Worm (Caenorhabditis elegans) whole organism, L2 larva: ENCODE measurements around the gene urm-1.
A peak's percentile ranks its signal among the peaks of the same experiment; 100 is the strongest.

Experiments used
- C34F6.9 ChIP-seq: fragments of 150-350 bp; optimal IDR thresholded peaks from 2 replicates; lab custom pipeline; 2014; ENCODE audit warnings: missing biosample characterization, missing genetic modification characterization
- F13H6.1 ChIP-seq: sonication (generic microtip); optimal IDR thresholded peaks from 2 replicates; lab custom pipeline; 2016; ENCODE audit warnings: missing genetic modification characterization, missing compliant biosample characterization
- R02D3.7 ChIP-seq: fragments of 150-350 bp; optimal IDR thresholded peaks from 2 replicates; lab custom pipeline; 2014; ENCODE audit warnings: missing biosample characterization, missing genetic modification characterization
- Y55F3AM.14 ChIP-seq: fragments of 200-800 bp; sonication (Bioruptor generic); optimal IDR thresholded peaks from 2 replicates; lab custom pipeline; 2018; ENCODE audit warnings: mild to moderate bottlenecking, missing genetic modification characterization, missing compliant biosample characterization
- ZK546.5 ChIP-seq: sonication (generic microtip); optimal IDR thresholded peaks from 2 replicates; lab custom pipeline; 2017; ENCODE audit warnings: missing biosample characterization, missing genetic modification characterization
- alr-1 ChIP-seq: fragments of 150-350 bp; optimal IDR thresholded peaks from 2 replicates; lab custom pipeline; 2014; ENCODE audit warnings: missing biosample characterization, missing genetic modification characterization
- aly-2 ChIP-seq: fragments of 150-350 bp; optimal IDR thresholded peaks from 2 replicates; lab custom pipeline; 2014; ENCODE audit warnings: missing biosample characterization, missing genetic modification characterization
- ama-1 ChIP-seq: fragments of 150-350 bp; optimal IDR thresholded peaks from 2 replicates; lab custom pipeline; 2018; ENCODE audit warnings: inconsistent platforms
- blmp-1 ChIP-seq: sonication (generic microtip); optimal IDR thresholded peaks from 2 replicates; lab custom pipeline; 2017; ENCODE audit warnings: missing genetic modification characterization, mild to moderate bottlenecking, missing compliant biosample characterization, antibody characterized with exemption, moderate library complexity; ENCODE audit not compliant: insufficient read depth
- ceh-16 ChIP-seq: fragments of 150-350 bp; optimal IDR thresholded peaks from 2 replicates; lab custom pipeline; 2014; ENCODE audit warnings: missing biosample characterization, missing genetic modification characterization
- ceh-82 ChIP-seq: fragments of 150-350 bp; optimal IDR thresholded peaks from 2 replicates; lab custom pipeline; 2014; ENCODE audit warnings: missing biosample characterization, missing genetic modification characterization
- crh-2 ChIP-seq: sonication (generic microtip); optimal IDR thresholded peaks from 2 replicates; lab custom pipeline; 2017; ENCODE audit warnings: missing biosample characterization, missing genetic modification characterization
- dmd-4 ChIP-seq: sonication (generic microtip); optimal IDR thresholded peaks from 2 replicates; lab custom pipeline; 2017; ENCODE audit warnings: missing biosample characterization, missing genetic modification characterization
- egl-27 ChIP-seq: sonication (generic microtip); optimal IDR thresholded peaks from 3 replicates; lab custom pipeline; 2017; ENCODE audit warnings: missing biosample characterization, missing genetic modification reagents, missing genetic modification characterization
- elt-1 ChIP-seq: fragments of 150-350 bp; optimal IDR thresholded peaks from 2 replicates; lab custom pipeline; 2014; ENCODE audit warnings: missing biosample characterization, missing genetic modification characterization
- elt-3 ChIP-seq: sonication (generic microtip); optimal IDR thresholded peaks from 2 replicates; lab custom pipeline; 2017; ENCODE audit warnings: missing biosample characterization, missing genetic modification characterization
- fos-1 ChIP-seq: fragments of 150-350 bp; optimal IDR thresholded peaks from 2 replicates; lab custom pipeline; 2014; ENCODE audit warnings: missing biosample characterization, missing genetic modification characterization
- gmeb-1 ChIP-seq: fragments of 150-350 bp; optimal IDR thresholded peaks from 2 replicates; lab custom pipeline; 2014; ENCODE audit warnings: missing biosample characterization, missing genetic modification characterization
- lin-11 ChIP-seq: fragments of 150-350 bp; sonication (generic microtip); optimal IDR thresholded peaks from 2 replicates; lab custom pipeline; 2014; ENCODE audit warnings: missing biosample characterization, missing genetic modification characterization, inconsistent platforms, mixed read lengths
- lin-13 ChIP-seq: fragments of 150-350 bp; optimal IDR thresholded peaks from 2 replicates; lab custom pipeline; 2014; ENCODE audit warnings: missing biosample characterization, missing genetic modification reagents, missing genetic modification characterization
- lin-39 ChIP-seq: fragments of 150-350 bp; optimal IDR thresholded peaks from 2 replicates; lab custom pipeline; 2014; ENCODE audit warnings: missing biosample characterization, missing genetic modification reagents, missing genetic modification characterization
- lsy-2 ChIP-seq, 2 experiments: fragments of 150-350 bp in 1 of 2; sonication (generic microtip) in 1 of 2; optimal IDR thresholded peaks; 2 replicates each; lab custom pipeline; 2014 to 2017; ENCODE audit warnings: missing biosample characterization in 2 of 2, missing genetic modification characterization in 2 of 2
- mab-5 ChIP-seq: fragments of 150-350 bp; optimal IDR thresholded peaks from 2 replicates; lab custom pipeline; 2014; ENCODE audit warnings: missing biosample characterization, missing genetic modification characterization
- mbf-1 ChIP-seq: sonication (generic microtip); optimal IDR thresholded peaks from 2 replicates; lab custom pipeline; 2017; ENCODE audit warnings: missing biosample characterization, missing genetic modification characterization
- mdl-1 ChIP-seq, 2 experiments: fragments of 150-350 bp in 1 of 2; sonication (generic microtip) in 1 of 2; optimal IDR thresholded peaks; 2 replicates each; lab custom pipeline; 2017; ENCODE audit warnings: missing biosample characterization in 2 of 2, missing genetic modification characterization in 2 of 2
- nhr-10 ChIP-seq: sonication (generic microtip); optimal IDR thresholded peaks from 2 replicates; lab custom pipeline; 2017; ENCODE audit warnings: missing biosample characterization, missing genetic modification characterization
- nhr-11 ChIP-seq: fragments of 150-350 bp; optimal IDR thresholded peaks from 2 replicates; lab custom pipeline; 2014; ENCODE audit warnings: missing biosample characterization, missing genetic modification characterization
- nhr-12 ChIP-seq: fragments of 150-350 bp; optimal IDR thresholded peaks from 2 replicates; lab custom pipeline; 2014; ENCODE audit warnings: missing biosample characterization, missing genetic modification characterization
- nhr-129 ChIP-seq: fragments of 150-350 bp; optimal IDR thresholded peaks from 2 replicates; lab custom pipeline; 2014; ENCODE audit warnings: missing biosample characterization, missing genetic modification characterization
- nhr-21 ChIP-seq: fragments of 150-350 bp; optimal IDR thresholded peaks from 2 replicates; lab custom pipeline; 2014; ENCODE audit warnings: missing biosample characterization, missing genetic modification characterization
- nhr-23 ChIP-seq: fragments of 150-350 bp; optimal IDR thresholded peaks from 2 replicates; lab custom pipeline; 2014; ENCODE audit warnings: missing biosample characterization, missing genetic modification reagents, missing genetic modification characterization
- nhr-237 ChIP-seq: fragments of 150-350 bp; optimal IDR thresholded peaks from 2 replicates; lab custom pipeline; 2014; ENCODE audit warnings: missing biosample characterization, missing genetic modification characterization
- nhr-25 ChIP-seq: fragments of 150-350 bp; sonication (generic microtip); optimal IDR thresholded peaks from 3 replicates; lab custom pipeline; 2014; ENCODE audit warnings: missing biosample characterization, missing genetic modification characterization
- nhr-6 ChIP-seq: fragments of 150-350 bp; optimal IDR thresholded peaks from 2 replicates; lab custom pipeline; 2014; ENCODE audit warnings: missing biosample characterization, missing genetic modification characterization
- nhr-77 ChIP-seq: fragments of 150-350 bp; optimal IDR thresholded peaks from 2 replicates; lab custom pipeline; 2014; ENCODE audit warnings: missing biosample characterization, missing genetic modification characterization
- peb-1 ChIP-seq: fragments of 150-350 bp; optimal IDR thresholded peaks from 2 replicates; lab custom pipeline; 2014; ENCODE audit warnings: missing biosample characterization, missing genetic modification characterization
- sem-4 ChIP-seq: fragments of 150-350 bp; optimal IDR thresholded peaks from 2 replicates; lab custom pipeline; 2014; ENCODE audit warnings: missing biosample characterization, missing genetic modification reagents, missing genetic modification characterization
- skn-1 ChIP-seq: sonication (generic microtip); optimal IDR thresholded peaks from 2 replicates; lab custom pipeline; 2017; ENCODE audit warnings: missing biosample characterization, missing genetic modification characterization
- sma-3 ChIP-seq: sonication (generic microtip); optimal IDR thresholded peaks from 2 replicates; lab custom pipeline; 2016; ENCODE audit warnings: missing genetic modification reagents, missing genetic modification characterization, missing compliant biosample characterization
- sma-9 ChIP-seq, 2 experiments: fragments of 150-350 bp in 1 of 2; sonication (generic microtip) in 1 of 2; optimal IDR thresholded peaks; 2 replicates each; lab custom pipeline; 2014 to 2016; ENCODE audit warnings: missing genetic modification characterization in 2 of 2, mild to moderate bottlenecking in 1 of 2, missing biosample characterization in 1 of 2, missing compliant biosample characterization in 1 of 2, missing genetic modification reagents in 1 of 2, moderate library complexity in 1 of 2
- snpc-4 ChIP-seq: fragments of 150-350 bp; optimal IDR thresholded peaks from 2 replicates; lab custom pipeline; 2014; ENCODE audit warnings: missing biosample characterization, missing genetic modification characterization
- unc-39 ChIP-seq: fragments of 150-350 bp; optimal IDR thresholded peaks from 2 replicates; lab custom pipeline; 2014; ENCODE audit warnings: missing biosample characterization, missing genetic modification characterization
- unc-55 ChIP-seq: fragments of 150-350 bp; sonication (generic microtip); optimal IDR thresholded peaks from 3 replicates; lab custom pipeline; 2014; ENCODE audit warnings: missing biosample characterization, missing genetic modification reagents, missing genetic modification characterization
- unc-62 ChIP-seq: fragments of 150-350 bp; optimal IDR thresholded peaks from 2 replicates; lab custom pipeline; 2014; ENCODE audit warnings: missing biosample characterization, missing genetic modification reagents, missing genetic modification characterization
- zag-1 ChIP-seq: fragments of 150-350 bp; optimal IDR thresholded peaks from 2 replicates; lab custom pipeline; 2014; ENCODE audit warnings: missing biosample characterization, missing genetic modification characterization
- ztf-1 ChIP-seq: fragments of 200-800 bp; sonication (Bioruptor generic); conservative IDR thresholded peaks from 2 replicates; pipeline ENCODE4 v1.3.6; 2022; ENCODE audit warnings: missing genetic modification characterization, missing compliant biosample characterization
- ztf-11 ChIP-seq: sonication (generic microtip); optimal IDR thresholded peaks from 2 replicates; lab custom pipeline; 2017; ENCODE audit warnings: missing biosample characterization, missing genetic modification characterization
- ztf-4 ChIP-seq: fragments of 150-350 bp; optimal IDR thresholded peaks from 2 replicates; lab custom pipeline; 2014; ENCODE audit warnings: missing biosample characterization, missing genetic modification characterization

The urm-1 gene

DNA sequence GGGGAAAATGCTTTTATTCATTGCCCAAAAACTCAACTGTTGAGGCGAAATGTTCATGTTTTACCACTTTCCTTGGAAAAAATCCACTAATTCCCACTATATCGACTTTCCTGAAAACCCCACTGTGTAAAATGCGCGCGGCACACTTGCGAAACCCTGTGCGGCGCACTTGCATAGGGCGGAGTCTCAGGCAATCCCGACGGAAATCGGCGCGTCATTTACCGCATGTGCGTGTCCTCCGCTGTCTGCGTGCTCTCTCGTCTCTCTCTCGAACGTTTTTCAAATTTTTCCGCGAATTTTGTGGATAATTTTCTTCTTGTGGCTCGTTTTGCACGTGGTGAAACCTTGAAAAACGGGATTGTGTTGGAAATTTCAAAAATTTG lies 44.1 kb upstream of the urm-1 start, which contains the start of gene atx-2:
Gene atx-2, plus strand, starts transcription at position 226 of the 383 bp plus-strand sequence.
- peak; percentile 78 for TF ChIP-seq sma-3 (GFP tag; lab: Kevin White, UChicago)
- no peak for TF ChIP-seq unc-62 (GFP tag; lab: Kevin White, UChicago)
- TF ChIP-seq Y55F3AM.14 (GFP tag; lab: Kevin White, UChicago), result peak; percentile 86
- TF ChIP-seq sem-4 (tag; lab: Kevin White, UChicago), result peak; percentile 73
- TF ChIP-seq ceh-16 (tag; lab: Kevin White, UChicago), result peak; percentile 16
- no peak for TF ChIP-seq aly-2
- TF ChIP-seq nhr-25, result peak; percentile 74
- peak; percentile 27 for TF ChIP-seq snpc-4 (tag; lab: Kevin White, UChicago)
- peak; percentile 79 for TF ChIP-seq sma-9 (GFP tag; optimal IDR thresholded peaks at IDR 0.05; lab: Kevin White, UChicago)
- TF ChIP-seq sma-9 (tag; optimal IDR thresholded peaks at IDR 0.05; lab: Kevin White, UChicago), result no peak
- peak; percentile 69 for TF ChIP-seq lin-11 (tag; lab: Kevin White, UChicago)
- TF ChIP-seq ZK546.5 (tag; lab: Kevin White, UChicago), result no peak
- no peak for TF ChIP-seq lin-39 (tag; lab: Kevin White, UChicago)
- no peak for TF ChIP-seq peb-1 (tag; lab: Kevin White, UChicago)
- TF ChIP-seq elt-3, result no peak
- no peak for TF ChIP-seq elt-1 (tag; lab: Kevin White, UChicago)
- peak; percentile 22 for TF ChIP-seq skn-1 (tag; lab: Kevin White, UChicago)
- no peak for TF ChIP-seq nhr-12 (tag; lab: Kevin White, UChicago)
- peak; percentile 47 for TF ChIP-seq fos-1
- peak; percentile 38 for TF ChIP-seq egl-27 (tag; lab: Kevin White, UChicago)
- no peak for TF ChIP-seq nhr-77 (tag; lab: Kevin White, UChicago)
- TF ChIP-seq R02D3.7, result peak; percentile 23
- no peak for TF ChIP-seq nhr-237 (tag; lab: Kevin White, UChicago)
- TF ChIP-seq nhr-11 (tag; lab: Kevin White, UChicago), result peak; percentile 1
- peak; percentile 86 for TF ChIP-seq mab-5 (tag; lab: Kevin White, UChicago)
- no peak for TF ChIP-seq nhr-6 (tag; lab: Kevin White, UChicago)
- TF ChIP-seq zag-1 (tag; lab: Kevin White, UChicago), result peak; percentile 57
- TF ChIP-seq blmp-1 (tag; lab: Kevin White, UChicago), result no peak
- TF ChIP-seq ama-1, result no peak
- TF ChIP-seq ceh-82 (tag; lab: Kevin White, UChicago), result no peak
- peak; percentile 48 for TF ChIP-seq nhr-21 (tag; lab: Kevin White, UChicago)
- TF ChIP-seq mdl-1 (tag; optimal IDR thresholded peaks at IDR 0.05; lab: Kevin White, UChicago), result peak; percentile 60 to 79
- no peak for TF ChIP-seq dmd-4 (tag; lab: Kevin White, UChicago)
- no peak for TF ChIP-seq mbf-1 (tag; lab: Kevin White, UChicago)
- peak; percentile 77 for TF ChIP-seq crh-2 (tag; lab: Kevin White, UChicago)
- TF ChIP-seq ztf-4 (tag; lab: Kevin White, UChicago), result peak; percentile 43
- TF ChIP-seq C34F6.9 (tag; lab: Kevin White, UChicago), result peak; percentile 74
- peak; percentile 68 to 81 for TF ChIP-seq lsy-2 (tag; optimal IDR thresholded peaks at IDR 0.05; lab: Kevin White, UChicago)
- peak; percentile 82 for TF ChIP-seq lin-13 (GFP tag; lab: Kevin White, UChicago)
- TF ChIP-seq alr-1, result no peak
- no peak for TF ChIP-seq ztf-1 (GFP tag; lab: Robert Waterston, UW)
- TF ChIP-seq unc-39 (tag; lab: Kevin White, UChicago), result no peak
- peak; percentile 91 for TF ChIP-seq F13H6.1 (tag; lab: Kevin White, UChicago)
- TF ChIP-seq nhr-23 (tag; lab: Kevin White, UChicago), result no peak
- peak; percentile 35 for TF ChIP-seq ztf-11
- TF ChIP-seq unc-55, result peak; percentile 91
- TF ChIP-seq gmeb-1, result peak; percentile 81
- TF ChIP-seq nhr-129, result peak; percentile 81
- TF ChIP-seq nhr-10 (tag; lab: Kevin White, UChicago), result peak; percentile 31
